Worm (Caenorhabditis elegans) whole organism, L1 larva: ENCODE data around the gene Y41D4B.4.

Experiments used
- C04F5.9 ChIP-seq: sonication (generic microtip); optimal IDR thresholded peaks from 2 replicates; lab custom pipeline; 2016; ENCODE audit warnings: missing genetic modification characterization, missing compliant biosample characterization
- aly-2 ChIP-seq: fragments of 150-350 bp; optimal IDR thresholded peaks from 2 replicates; lab custom pipeline; 2014; ENCODE audit warnings: missing biosample characterization, missing genetic modification characterization
- blmp-1 ChIP-seq: fragments of 150-350 bp; optimal IDR thresholded peaks from 2 replicates; lab custom pipeline; 2014; ENCODE audit warnings: missing biosample characterization, missing genetic modification characterization
- ceh-63 ChIP-seq: fragments of 200-800 bp; sonication (Bioruptor generic); optimal IDR thresholded peaks from 2 replicates; lab custom pipeline; 2018; ENCODE audit warnings: mild to moderate bottlenecking, missing genetic modification characterization, missing compliant biosample characterization
- ceh-88 ChIP-seq: fragments of 200-800 bp; sonication (Bioruptor generic); IDR thresholded peaks from 2 replicates; pipeline ENCODE4 v1.3.6; 2022; ENCODE audit warnings: missing genetic modification characterization, missing compliant biosample characterization
- dsc-1 ChIP-seq: sonication (generic microtip); optimal IDR thresholded peaks from 2 replicates; lab custom pipeline; 2016; ENCODE audit warnings: mild to moderate bottlenecking, missing genetic modification characterization, missing compliant biosample characterization
- egl-13 ChIP-seq: sonication (generic microtip); optimal IDR thresholded peaks from 2 replicates; lab custom pipeline; 2016; ENCODE audit warnings: missing genotype, missing genetic modification reagents, missing genetic modification characterization, missing compliant biosample characterization
- egl-27 ChIP-seq, 2 experiments: fragments of 150-350 bp in 1 of 2; sonication (generic microtip); optimal IDR thresholded peaks; 3 replicates each; lab custom pipeline; 2017 to 2018; ENCODE audit warnings: missing biosample characterization in 2 of 2, missing genetic modification characterization in 2 of 2, missing genetic modification reagents in 2 of 2
- elt-2 ChIP-seq: sonication (generic microtip); optimal IDR thresholded peaks from 2 replicates; lab custom pipeline; 2016; ENCODE audit warnings: missing genetic modification characterization, mild to moderate bottlenecking, inconsistent platforms, missing compliant biosample characterization, missing genetic modification reagents
- fkh-10 ChIP-seq: sonication (generic microtip); optimal IDR thresholded peaks from 2 replicates; lab custom pipeline; 2017; ENCODE audit warnings: missing biosample characterization, missing genetic modification reagents, missing genetic modification characterization
- fkh-4 ChIP-seq: sonication (generic microtip); optimal IDR thresholded peaks from 2 replicates; lab custom pipeline; 2016; ENCODE audit warnings: missing compliant biosample characterization, missing genetic modification characterization, borderline replicate concordance
- fos-1 ChIP-seq: fragments of 150-350 bp; optimal IDR thresholded peaks from 2 replicates; lab custom pipeline; 2014; ENCODE audit warnings: missing biosample characterization, missing genetic modification characterization
- irx-1 ChIP-seq: sonication (generic microtip); optimal IDR thresholded peaks from 2 replicates; lab custom pipeline; 2016; ENCODE audit warnings: missing genetic modification characterization, missing compliant biosample characterization
- isw-1 ChIP-seq: fragments of 200-800 bp; sonication (Bioruptor generic); IDR thresholded peaks from 2 replicates; pipeline ENCODE4 v1.3.6; 2022; ENCODE audit warnings: missing genetic modification characterization, missing compliant biosample characterization
- lin-13 ChIP-seq: fragments of 150-350 bp; optimal IDR thresholded peaks from 2 replicates; lab custom pipeline; 2014; ENCODE audit warnings: missing biosample characterization, missing genetic modification reagents, missing genetic modification characterization
- lir-3 ChIP-seq: sonication (generic microtip); optimal IDR thresholded peaks from 2 replicates; lab custom pipeline; 2016; ENCODE audit warnings: mild to moderate bottlenecking, missing genetic modification characterization, moderate library complexity, missing compliant biosample characterization; ENCODE audit not compliant: poor library complexity
- lsy-2 ChIP-seq, 2 experiments: fragments of 150-350 bp; optimal IDR thresholded peaks; 2 replicates each; lab custom pipeline; 2014; ENCODE audit warnings: missing biosample characterization in 2 of 2, missing genetic modification characterization in 2 of 2
- mdl-1 ChIP-seq, 2 experiments: fragments of 150-350 bp; optimal IDR thresholded peaks; 2 replicates each; lab custom pipeline; 2014 to 2017; ENCODE audit warnings: missing biosample characterization in 2 of 2, missing genetic modification characterization in 2 of 2, inconsistent platforms in 1 of 2
- mef-2 ChIP-seq: fragments of 150-350 bp; optimal IDR thresholded peaks from 2 replicates; lab custom pipeline; 2014; ENCODE audit warnings: missing biosample characterization, missing genetic modification characterization
- mep-1 ChIP-seq: fragments of 150-350 bp; optimal IDR thresholded peaks from 2 replicates; lab custom pipeline; 2014; ENCODE audit warnings: missing biosample characterization, missing genetic modification characterization
- nhr-12 ChIP-seq: sonication (generic microtip); optimal IDR thresholded peaks from 2 replicates; lab custom pipeline; 2017; ENCODE audit warnings: missing biosample characterization, missing genetic modification characterization
- nhr-20 ChIP-seq: sonication (generic microtip); optimal IDR thresholded peaks from 2 replicates; lab custom pipeline; 2016; ENCODE audit warnings: mild to moderate bottlenecking, missing genetic modification characterization, missing compliant biosample characterization
- nhr-28 ChIP-seq: fragments of 150-350 bp; optimal IDR thresholded peaks from 2 replicates; lab custom pipeline; 2014; ENCODE audit warnings: missing biosample characterization, missing genetic modification characterization
- nhr-47 ChIP-seq: sonication (generic microtip); optimal IDR thresholded peaks from 2 replicates; lab custom pipeline; 2016; ENCODE audit warnings: mild to moderate bottlenecking, missing genetic modification characterization, moderate library complexity, missing compliant biosample characterization
- nhr-84 ChIP-seq: sonication (generic microtip); optimal IDR thresholded peaks from 2 replicates; lab custom pipeline; 2017; ENCODE audit warnings: missing biosample characterization, missing genetic modification characterization
- nhr-85 ChIP-seq: sonication (generic microtip); peaks from one replicate; lab custom pipeline; 2016; ENCODE audit warnings: missing genetic modification characterization, inconsistent platforms, missing compliant biosample characterization
- nhr-90 ChIP-seq: sonication (generic microtip); optimal IDR thresholded peaks from 2 replicates; lab custom pipeline; 2016; ENCODE audit warnings: mild to moderate bottlenecking, missing genetic modification characterization, missing compliant biosample characterization; ENCODE audit not compliant: poor library complexity
- pax-3 ChIP-seq: fragments of 200-800 bp; sonication (Bioruptor generic); optimal IDR thresholded peaks from 2 replicates; lab custom pipeline; 2018; ENCODE audit warnings: mild to moderate bottlenecking, missing genetic modification characterization, moderate library complexity, missing compliant biosample characterization
- pqm-1 ChIP-seq: sonication (generic microtip); optimal IDR thresholded peaks from 3 replicates; lab custom pipeline; 2017; ENCODE audit warnings: missing biosample characterization, missing genetic modification characterization
- rnt-1 ChIP-seq: sonication (generic microtip); optimal IDR thresholded peaks from 2 replicates; lab custom pipeline; 2016; ENCODE audit warnings: mild to moderate bottlenecking, missing genetic modification characterization, moderate library complexity, missing compliant biosample characterization
- snpc-4 ChIP-seq: fragments of 150-350 bp; optimal IDR thresholded peaks from 2 replicates; lab custom pipeline; 2014; ENCODE audit warnings: missing biosample characterization, missing genetic modification characterization
- snu-23 ChIP-seq: sonication (generic microtip); optimal IDR thresholded peaks from 2 replicates; lab custom pipeline; 2016; ENCODE audit warnings: missing genetic modification characterization, missing compliant biosample characterization
- sox-4 ChIP-seq: sonication (generic microtip); optimal IDR thresholded peaks from 2 replicates; lab custom pipeline; 2016; ENCODE audit warnings: missing genetic modification characterization, missing compliant biosample characterization
- sptf-1 ChIP-seq: fragments of 150-350 bp; optimal IDR thresholded peaks from 2 replicates; lab custom pipeline; 2014; ENCODE audit warnings: missing biosample characterization, missing genetic modification characterization
- sup-37 ChIP-seq: fragments of 200-800 bp; sonication (Bioruptor generic); optimal IDR thresholded peaks from 2 replicates; lab custom pipeline; 2018; ENCODE audit warnings: mild to moderate bottlenecking, missing genetic modification characterization, missing compliant biosample characterization
- swsn-7 ChIP-seq: sonication (generic microtip); optimal IDR thresholded peaks from 2 replicates; lab custom pipeline; 2016; ENCODE audit warnings: missing genetic modification characterization, missing compliant biosample characterization
- tbx-2 ChIP-seq: sonication (generic microtip); optimal IDR thresholded peaks from 2 replicates; lab custom pipeline; 2016; ENCODE audit warnings: missing genetic modification characterization, missing compliant biosample characterization
- unc-130 ChIP-seq: fragments of 150-350 bp; optimal IDR thresholded peaks from 2 replicates; lab custom pipeline; 2017; ENCODE audit warnings: missing biosample characterization, missing genetic modification characterization, inconsistent platforms
- unc-30 ChIP-seq: sonication (generic microtip); optimal IDR thresholded peaks from 2 replicates; lab custom pipeline; 2017; ENCODE audit warnings: missing biosample characterization, missing genetic modification characterization
- unc-86 ChIP-seq: sonication (generic microtip); optimal IDR thresholded peaks from 2 replicates; lab custom pipeline; 2016; ENCODE audit warnings: missing genetic modification characterization, missing compliant biosample characterization
- unc-98 ChIP-seq: fragments of 200-800 bp; sonication (Bioruptor generic); IDR thresholded peaks from 2 replicates; pipeline ENCODE4 v1.3.6; 2022; ENCODE audit warnings: missing genetic modification characterization, missing compliant biosample characterization
- vab-15 ChIP-seq: sonication (generic microtip); optimal IDR thresholded peaks from 2 replicates; lab custom pipeline; 2017; ENCODE audit warnings: missing genotype, mild to moderate bottlenecking, missing genetic modification characterization, missing compliant biosample characterization
- zag-1 ChIP-seq: fragments of 150-350 bp; optimal IDR thresholded peaks from 2 replicates; lab custom pipeline; 2014; ENCODE audit warnings: missing biosample characterization, missing genetic modification characterization
- ztf-11 ChIP-seq, 2 experiments: sonication (generic microtip); optimal IDR thresholded peaks; 2 replicates each; lab custom pipeline; 2016 to 2017; ENCODE audit warnings: missing genetic modification characterization in 2 of 2, missing biosample characterization in 1 of 2, missing compliant biosample characterization in 1 of 2
- ztf-4 ChIP-seq: fragments of 150-350 bp; optimal IDR thresholded peaks from 2 replicates; lab custom pipeline; 2014; ENCODE audit warnings: missing biosample characterization, missing genetic modification characterization

The Y41D4B.4 gene

DNA sequence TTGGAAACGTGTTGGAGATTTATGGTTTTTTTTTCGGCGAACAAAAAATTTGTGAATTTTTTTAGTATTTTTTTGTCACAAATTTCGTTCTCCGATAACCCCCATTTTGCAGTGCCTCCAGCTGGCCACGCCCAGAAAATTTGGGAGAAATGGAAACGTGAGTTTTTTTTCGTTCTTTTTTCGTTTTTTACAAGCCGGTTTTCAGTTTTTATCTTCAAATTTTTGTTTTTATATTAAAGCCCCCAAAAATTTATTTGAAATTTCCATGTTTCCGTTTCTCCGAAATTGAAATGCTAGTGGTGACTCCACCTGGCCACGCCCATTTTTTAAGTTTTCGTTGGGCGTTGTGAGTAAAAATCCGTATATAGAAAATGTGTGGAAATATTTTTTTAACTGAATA lies 27.2 kb downstream of the Y41D4B.4 start (continued):
- no peak for TF ChIP-seq unc-30 (tag; lab: Kevin White, UChicago)
- TF ChIP-seq rnt-1 (tag; lab: Kevin White, UChicago), result no peak
- no peak for TF ChIP-seq snu-23 (GFP tag; lab: Kevin White, UChicago)
- no peak for TF ChIP-seq sup-37 (GFP tag; lab: Kevin White, UChicago)
- TF ChIP-seq ceh-88 (GFP tag; lab: Robert Waterston, UW), result no peak
- peak; percentile 68 for TF ChIP-seq nhr-90 (tag; lab: Kevin White, UChicago)
- TF ChIP-seq nhr-28, result no peak
- TF ChIP-seq lin-13 (GFP tag; lab: Kevin White, UChicago), result no peak
- TF ChIP-seq blmp-1 (tag; lab: Kevin White, UChicago), result no peak
- TF ChIP-seq sptf-1 (tag; lab: Kevin White, UChicago), result no peak
- TF ChIP-seq vab-15 (tag; lab: Kevin White, UChicago), result no peak
- TF ChIP-seq fkh-4, result peak; percentile 44
- TF ChIP-seq egl-13, result peak; percentile 37
- peak; percentile 77 for TF ChIP-seq unc-98 (GFP tag; lab: Robert Waterston, UW)
- TF ChIP-seq lsy-2 (tag; optimal IDR thresholded peaks at IDR 0.05; lab: Kevin White, UChicago), result no peak
- no peak for TF ChIP-seq fos-1
- TF ChIP-seq unc-86 (tag; lab: Kevin White, UChicago), result no peak
- TF ChIP-seq pqm-1, result no peak
- 0 out of 2 replicates have a peak, but pooled peaks have one; percentile 19 for TF ChIP-seq isw-1 (GFP tag; lab: Robert Waterston, UW)
- peak; percentile 4 for TF ChIP-seq swsn-7 (tag; lab: Kevin White, UChicago)
- no peak for TF ChIP-seq ceh-63

DNA sequence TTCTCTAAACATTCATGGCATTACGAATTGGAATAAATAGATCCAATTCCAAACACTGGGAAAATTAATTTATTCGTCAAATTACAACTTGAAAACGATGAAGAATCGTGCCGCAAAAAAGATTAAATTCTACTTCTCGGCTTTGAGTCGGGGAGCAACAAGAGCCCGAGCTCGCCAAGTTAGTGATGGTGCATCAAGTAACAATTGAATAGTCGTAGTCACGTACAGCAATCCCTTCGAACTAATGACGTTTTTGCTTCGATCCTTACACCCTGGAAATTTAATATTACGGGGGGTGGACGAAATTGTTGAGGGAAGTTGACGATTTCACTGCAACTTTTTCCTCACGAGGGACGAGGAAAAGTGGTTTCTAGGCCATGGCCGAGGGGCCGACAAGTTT lies 31.7 kb downstream of the Y41D4B.4 start:
- TF ChIP-seq unc-86 (tag; lab: Kevin White, UChicago) (no peak), mep-1 (tag; lab: Kevin White, UChicago) (no peak), ceh-63 (peak; percentile 15), egl-27 (tag; optimal IDR thresholded peaks at IDR 0.05; lab: Kevin White, UChicago) (no peak), fkh-10 (GFP tag; lab: Kevin White, UChicago) (peak; percentile 56)
- TF ChIP-seq, all 84 proteins: peak for 2

DNA sequence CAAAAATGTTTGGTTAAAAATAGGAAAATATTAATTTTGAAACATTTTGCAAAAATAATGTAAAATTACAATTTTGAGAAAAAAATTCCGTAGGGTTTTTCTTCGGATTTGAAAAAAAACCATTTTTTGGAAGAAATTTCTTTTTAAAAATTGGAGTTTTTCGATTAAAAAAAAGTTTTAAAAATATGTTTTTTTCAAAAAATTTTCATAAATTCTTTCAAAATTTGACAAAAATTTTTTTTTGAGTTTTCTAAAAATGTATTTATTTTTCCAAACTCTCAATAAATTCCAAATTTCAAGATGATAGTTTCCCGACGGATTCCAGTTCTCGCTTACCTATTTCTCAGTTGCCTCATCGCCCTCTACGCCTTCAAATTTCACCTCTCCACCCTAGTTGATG lies 39.7 kb downstream of the Y41D4B.4 start, which contains the start of gene bus-2:
Gene bus-2 (plus strand): TSS at position 301 of the 400 bp plus-strand sequence.
- no peak for TF ChIP-seq sox-4 (tag; lab: Kevin White, UChicago)
- no peak for TF ChIP-seq tbx-2
- TF ChIP-seq aly-2, result no peak
- no peak for TF ChIP-seq C04F5.9
- no peak for TF ChIP-seq elt-2 (tag; lab: Kevin White, UChicago)
- TF ChIP-seq ztf-11 (tag; optimal IDR thresholded peaks at IDR 0.05; lab: Kevin White, UChicago), result no peak
- no peak for TF ChIP-seq lir-3 (tag; lab: Kevin White, UChicago)
- TF ChIP-seq nhr-12, result no peak
- TF ChIP-seq zag-1 (tag; lab: Kevin White, UChicago), result no peak

DNA sequence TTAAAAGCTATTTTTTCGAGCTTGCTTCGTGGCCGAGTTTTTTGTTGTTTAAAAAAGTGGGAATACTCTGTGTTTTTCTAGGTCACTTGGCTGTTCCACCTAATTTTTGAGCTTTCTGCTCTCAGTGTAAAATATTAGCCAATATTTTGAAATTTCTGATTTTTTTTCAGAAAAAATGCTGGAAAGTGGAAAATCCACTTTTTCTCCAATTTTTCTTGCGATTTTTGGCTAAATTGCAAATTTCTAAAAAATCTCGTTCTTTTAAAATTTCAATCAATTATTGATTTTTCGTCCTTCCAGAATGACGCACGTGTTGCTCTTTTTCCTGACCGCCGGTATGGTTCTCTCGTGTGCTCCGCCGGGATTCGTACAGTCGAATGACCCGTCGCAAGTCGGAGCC lies 47.1 kb downstream of the Y41D4B.4 start, which contains the start of gene K08D12.4:
Gene K08D12.4 (plus strand): TSS at position 301 of the 400 bp plus-strand sequence.
- TF ChIP-seq lsy-2 (tag; optimal IDR thresholded peaks at IDR 0.05; lab: Kevin White, UChicago) (no peak), nhr-20 (tag; lab: Kevin White, UChicago) (no peak), nhr-47 (tag; lab: Kevin White, UChicago) (no peak), ztf-11 (tag; optimal IDR thresholded peaks at IDR 0.05; lab: Kevin White, UChicago) (no peak), dsc-1 (no peak), nhr-84 (no peak), mdl-1 (tag; optimal IDR thresholded peaks at IDR 0.05; lab: Kevin White, UChicago) (no peak), mef-2 (no peak), snpc-4 (tag; lab: Kevin White, UChicago) (no peak), unc-130 (tag; lab: Kevin White, UChicago) (no peak), nhr-85 (tag; lab: Kevin White, UChicago) (no peak), ztf-4 (tag; lab: Kevin White, UChicago) (no peak), pax-3 (tag; lab: Kevin White, UChicago) (no peak), egl-27 (tag; optimal IDR thresholded peaks at IDR 0.05; lab: Kevin White, UChicago) (no peak), mep-1 (tag; lab: Kevin White, UChicago) (no peak), unc-86 (tag; lab: Kevin White, UChicago) (no peak), irx-1 (tag; lab: Kevin White, UChicago) (no peak), unc-98 (GFP tag; lab: Robert Waterston, UW) (no peak)
- TF ChIP-seq, all 84 proteins: peak for 0
